Worm (Caenorhabditis elegans) whole organism, early embryonic: Measurements from ENCODE around the gene srbc-44.

Experiments
- hnd-1 ChIP-seq: sonication (generic microtip); optimal IDR thresholded peaks from 2 replicates; lab custom pipeline; 2016; ENCODE audit warnings: missing genetic modification characterization, missing compliant biosample characterization
- tbx-11 ChIP-seq: fragments of 200-800 bp; sonication (Bioruptor generic); IDR thresholded peaks from 2 replicates; pipeline ENCODE4 v1.3.6; 2022; ENCODE audit warnings: missing genetic modification characterization, missing compliant biosample characterization

DNA sequence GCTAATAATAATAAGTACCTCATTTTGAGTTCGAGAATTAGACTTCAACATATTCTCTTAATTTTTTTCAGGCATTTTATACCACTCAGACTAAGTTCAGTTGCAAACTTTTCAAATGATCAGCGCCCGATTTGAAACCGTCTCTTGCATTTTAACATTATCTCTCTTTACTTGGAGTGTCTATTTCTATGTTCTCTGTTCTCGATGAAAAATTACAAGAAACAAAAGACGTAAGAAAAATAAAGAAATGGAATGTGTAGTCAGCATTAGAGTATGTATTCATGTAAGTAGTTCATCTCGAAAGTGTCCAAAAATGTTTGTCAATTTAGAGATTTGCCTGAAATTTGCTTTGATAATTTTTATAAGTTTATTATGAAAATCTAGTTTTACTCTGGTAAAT, 11.8 kb upstream of the srbc-44 start, which contains the start of gene ugt-3:
- TF ChIP-seq tbx-11 (GFP tag; lab: Robert Waterston, UW) (no peak), hnd-1 (tag; lab: Kevin White, UChicago) (no peak)
